Fruit fly (Drosophila melanogaster): ENCODE data around the gene VhaPPA1-1.

The VhaPPA1-1 gene

DNA sequence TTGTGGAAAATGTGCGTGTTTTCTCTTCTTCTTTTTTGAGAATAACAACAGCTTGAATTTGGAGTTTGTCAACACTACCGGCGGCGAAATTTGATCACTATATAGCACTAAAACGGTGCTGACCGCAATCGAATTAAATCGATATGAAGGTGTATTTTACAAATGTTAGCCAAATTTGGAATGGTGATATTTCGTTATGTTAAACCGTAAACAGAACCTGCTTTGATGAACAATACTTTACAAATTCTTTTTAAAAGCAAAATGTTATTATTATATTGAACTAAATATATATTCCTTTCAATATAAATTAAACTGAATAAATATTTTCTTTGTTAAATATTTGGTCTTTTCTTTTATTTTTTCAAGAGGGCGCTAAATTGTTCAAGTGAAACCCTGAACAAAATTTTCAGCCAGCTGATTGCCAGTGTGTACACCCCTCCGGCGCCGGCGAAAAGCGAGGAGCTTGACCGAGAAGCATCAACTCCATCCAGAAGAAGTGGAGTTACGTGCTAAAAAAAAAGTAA, 17.8 kb downstream of the VhaPPA1-1 start, which contains the start of the genes Rrp6, CG33331 and CG33332 (continued):
- no peak for TF ChIP-seq CG14965 (GFP tag; optimal IDR thresholded peaks at IDR 0.05; ENCODE audit: borderline replicate concordance)
- TF ChIP-seq CG4730 (GFP tag; IDR thresholded peaks at IDR 0.05): no peak
- TF ChIP-seq CG30020 (tag; optimal IDR thresholded peaks at IDR 0.05): peak; percentile 74
- no peak for TF ChIP-seq prd (optimal IDR thresholded peaks at IDR 0.05)
- TF ChIP-seq prd (GFP tag; IDR thresholded peaks at IDR 0.05): peak; percentile 63; the same call in 1 of the 3 replicates
- TF ChIP-seq CG30403 (GFP tag; optimal IDR thresholded peaks at IDR 0.05): peak; percentile 86
- no peak for TF ChIP-seq tap (tag; optimal IDR thresholded peaks at IDR 0.05)
- TF ChIP-seq CG13894 (tag; optimal IDR thresholded peaks at IDR 0.05): peak; percentile 66
- TF ChIP-seq emc (GFP tag; optimal IDR thresholded peaks at IDR 0.05): no peak
- TF ChIP-seq CG17568 (GFP tag; optimal IDR thresholded peaks at IDR 0.05): no peak
- TF ChIP-seq dan (GFP tag; IDR thresholded peaks at IDR 0.05): no peak
- TF ChIP-seq Abd-B (GFP tag; optimal IDR thresholded peaks at IDR 0.05): no peak
- no peak for TF ChIP-seq tio (GFP tag; optimal IDR thresholded peaks at IDR 0.05)
- no peak for TF ChIP-seq ash1 (GFP tag; optimal IDR thresholded peaks at IDR 0.05)
- peak; percentile 67 for TF ChIP-seq CG13296 (GFP tag; optimal IDR thresholded peaks at IDR 0.05)
- peak; percentile 70; the same call in 2 of the 3 replicates for TF ChIP-seq Opbp (GFP tag; IDR thresholded peaks at IDR 0.05; ENCODE audit: partially characterized antibody)
- TF ChIP-seq bcd (GFP tag; optimal IDR thresholded peaks at IDR 0.05): peak; percentile 67
- peak; percentile 63 for TF ChIP-seq CG15696 (tag; optimal IDR thresholded peaks at IDR 0.05)
- TF ChIP-seq amos (GFP tag; IDR thresholded peaks at IDR 0.05; ENCODE audit: partially characterized antibody): peak; percentile 56
- peak; percentile 71 for TF ChIP-seq caup (GFP tag; optimal IDR thresholded peaks at IDR 0.05; ENCODE audit: severe bottlenecking)
- TF ChIP-seq CG9727 (GFP tag; optimal IDR thresholded peaks at IDR 0.05): peak; percentile 59
- peak; percentile 68 for TF ChIP-seq Ssrp (tag; optimal IDR thresholded peaks at IDR 0.05)
- TF ChIP-seq mld (GFP tag; IDR thresholded peaks at IDR 0.05; ENCODE audit: partially characterized antibody): no peak
- peak; percentile 54 for TF ChIP-seq Bteb2 (GFP tag; optimal IDR thresholded peaks at IDR 0.05)
- TF ChIP-seq HHEX (GFP tag; optimal IDR thresholded peaks at IDR 0.05): peak; percentile 52
- peak; percentile 61; the same call in 2 of the 3 replicates for TF ChIP-seq CG11456 (GFP tag; IDR thresholded peaks at IDR 0.05)
- no peak for TF ChIP-seq sens-2 (GFP tag; IDR thresholded peaks at IDR 0.05)
- TF ChIP-seq Antp (GFP tag; optimal IDR thresholded peaks at IDR 0.05): peak; percentile 60
- peak; percentile 61 for TF ChIP-seq CG4424 (GFP tag; optimal IDR thresholded peaks at IDR 0.05)
- TF ChIP-seq C15 (GFP tag; IDR thresholded peaks at IDR 0.05): 0 out of 3 replicates have a peak, but pooled peaks have one; percentile 6
- peak; percentile 63 for TF ChIP-seq CG12942 (GFP tag; optimal IDR thresholded peaks at IDR 0.05)
- peak; percentile 67 for TF ChIP-seq CHES-1-like (GFP tag; optimal IDR thresholded peaks at IDR 0.05)
- peak; percentile 5; the same call in 1 of the 3 replicates for TF ChIP-seq H15 (GFP tag; IDR thresholded peaks at IDR 0.05)
- no peak for TF ChIP-seq abd-A (tag; optimal IDR thresholded peaks at IDR 0.05)
- TF ChIP-seq bbx (GFP tag; IDR thresholded peaks at IDR 0.05; ENCODE audit: partially characterized antibody): peak; percentile 63
- TF ChIP-seq CG10147 (GFP tag; optimal IDR thresholded peaks at IDR 0.05): peak; percentile 63
- no peak for TF ChIP-seq CG2129 (GFP tag; IDR thresholded peaks at IDR 0.05; ENCODE audit: partially characterized antibody)
- 0 out of 4 replicates have a peak, but pooled peaks have one; percentile 56 for TF ChIP-seq Dll (GFP tag; IDR thresholded peaks at IDR 0.05; ENCODE audit: partially characterized antibody)
- TF ChIP-seq Tbp (GFP tag; optimal IDR thresholded peaks at IDR 0.05): no peak
- TF ChIP-seq CG13775 (GFP tag; optimal IDR thresholded peaks at IDR 0.05): peak; percentile 68
- peak; percentile 80 for TF ChIP-seq sob (GFP tag; IDR thresholded peaks at IDR 0.05)
- peak; percentile 27 for TF ChIP-seq CG31388 (GFP tag; optimal IDR thresholded peaks at IDR 0.05)
- TF ChIP-seq CG16863 (GFP tag; optimal IDR thresholded peaks at IDR 0.05): no peak
- no peak for TF ChIP-seq CG7745 (tag; optimal IDR thresholded peaks at IDR 0.05)
- peak; percentile 79 for TF ChIP-seq CG15269 (tag; optimal IDR thresholded peaks at IDR 0.05)
- TF ChIP-seq CG9817 (tag; optimal IDR thresholded peaks at IDR 0.05): peak; percentile 84
- TF ChIP-seq ssp (GFP tag; IDR thresholded peaks at IDR 0.05): no peak; the same call in 1 of the 2 replicates
- peak; percentile 74 for TF ChIP-seq CG15514 (GFP tag; optimal IDR thresholded peaks at IDR 0.05)
- TF ChIP-seq CG9609 (GFP tag; optimal IDR thresholded peaks at IDR 0.05): peak; percentile 60

Data from whole organism, embryonic.